Fruit fly (Drosophila melanogaster) whole organism, embryonic: ENCODE data around the gene Lst8.

Source experiments
- Atf3 ChIP-seq: fragments of 200-800 bp; sonication (Bioruptor generic); optimal IDR thresholded peaks from 3 replicates; lab custom pipeline; 2016; ENCODE audit warnings: missing biosample characterization, missing genetic modification characterization
- BtbVII ChIP-seq: fragments of 200-800 bp; sonication (Bioruptor generic); optimal IDR thresholded peaks from 3 replicates; lab custom pipeline; 2017; ENCODE audit warnings: missing biosample characterization, mild to moderate bottlenecking, missing genetic modification characterization
- CG12155 ChIP-seq: fragments of 200-800 bp; sonication (Bioruptor generic); optimal IDR thresholded peaks from 3 replicates; lab custom pipeline; 2016; ENCODE audit warnings: missing biosample characterization, missing genetic modification characterization
- CG1233 ChIP-seq: fragments of 200-800 bp; sonication (Bioruptor generic); optimal IDR thresholded peaks from 4 replicates; lab custom pipeline; 2018; ENCODE audit warnings: missing biosample characterization, mild to moderate bottlenecking, missing genetic modification characterization
- CG12769 ChIP-seq: fragments of 200-800 bp; sonication (Bioruptor generic); optimal IDR thresholded peaks from 2 replicates; lab custom pipeline; 2019; ENCODE audit warnings: missing biosample characterization, mild to moderate bottlenecking, missing genetic modification characterization, moderate library complexity
- CG14014 ChIP-seq: fragments of 200-800 bp; sonication (Bioruptor generic); IDR thresholded peaks from 2 replicates; pipeline ENCODE4 v1.3.6; 2022; ENCODE audit warnings: missing biosample characterization, missing genetic modification characterization
- CG1529 ChIP-seq: fragments of 200-800 bp; sonication (Bioruptor generic); optimal IDR thresholded peaks from 3 replicates; lab custom pipeline; 2018; ENCODE audit warnings: missing biosample characterization, missing genetic modification characterization
- CG17912 ChIP-seq: fragments of 200-800 bp; sonication (Bioruptor generic); optimal IDR thresholded peaks from 2 replicates; lab custom pipeline; 2018; ENCODE audit warnings: missing biosample characterization, mild to moderate bottlenecking, missing genetic modification characterization
- CG2678 ChIP-seq: fragments of 200-800 bp; sonication (Bioruptor generic); optimal IDR thresholded peaks from 3 replicates; lab custom pipeline; 2019; ENCODE audit warnings: missing biosample characterization, mild to moderate bottlenecking, missing genetic modification characterization, moderate library complexity
- CG4360 ChIP-seq: fragments of 200-800 bp; sonication (Bioruptor generic); IDR thresholded peaks from 2 replicates; pipeline ENCODE4 v1.3.6; 2022; ENCODE audit warnings: missing biosample characterization, missing genetic modification characterization
- CG5953 ChIP-seq: fragments of 200-800 bp; sonication (Bioruptor generic); IDR thresholded peaks from 2 replicates; pipeline ENCODE4 v1.3.6; 2022; ENCODE audit warnings: missing biosample characterization, missing genetic modification characterization
- CG6654 ChIP-seq: fragments of 200-800 bp; sonication (Bioruptor generic); optimal IDR thresholded peaks from 2 replicates; lab custom pipeline; 2017; ENCODE audit warnings: missing biosample characterization, mild to moderate bottlenecking, missing genetic modification characterization
- CG6689 ChIP-seq: fragments of 200-800 bp; sonication (Bioruptor generic); IDR thresholded peaks from 2 replicates; pipeline ENCODE4 v1.3.6; 2022; ENCODE audit warnings: missing biosample characterization, missing genetic modification characterization
- CG7786 ChIP-seq: fragments of 200-800 bp; sonication (Bioruptor generic); optimal IDR thresholded peaks from 2 replicates; lab custom pipeline; 2016; ENCODE audit warnings: missing biosample characterization, missing genetic modification characterization
- CG7928 ChIP-seq: fragments of 200-800 bp; sonication (Bioruptor generic); optimal IDR thresholded peaks from 2 replicates; lab custom pipeline; 2017; ENCODE audit warnings: missing biosample characterization, mild to moderate bottlenecking, missing genetic modification characterization
- CG8924 ChIP-seq: fragments of 200-800 bp; optimal IDR thresholded peaks from 3 replicates; lab custom pipeline; 2019; ENCODE audit warnings: missing biosample characterization, mild to moderate bottlenecking, missing genetic modification characterization, moderate library complexity
- CTCF ChIP-seq: fragments of 200-800 bp; sonication (Bioruptor generic); optimal IDR thresholded peaks from 2 replicates; lab custom pipeline; 2017; ENCODE audit warnings: missing biosample characterization, mild to moderate bottlenecking, missing genetic modification characterization, moderate library complexity
- Camta ChIP-seq: fragments of 200-800 bp; sonication (Bioruptor generic); optimal IDR thresholded peaks from 2 replicates; lab custom pipeline; 2016; ENCODE audit warnings: missing biosample characterization, missing genetic modification characterization
- Dad ChIP-seq: fragments of 200-800 bp; sonication (Bioruptor generic); optimal IDR thresholded peaks from 3 replicates; lab custom pipeline; 2016; ENCODE audit warnings: missing biosample characterization, missing genetic modification characterization
- Dll ChIP-seq: fragments of 200-800 bp; sonication (Bioruptor generic); IDR thresholded peaks from 4 replicates; pipeline ENCODE4 v1.3.6; 2022; ENCODE audit warnings: missing biosample characterization, missing genetic modification characterization; ENCODE audit not compliant: partially characterized antibody
- Dref ChIP-seq: fragments of 200-800 bp; sonication (Bioruptor generic); IDR thresholded peaks from 2 replicates; pipeline ENCODE4 v1.3.6; 2022; ENCODE audit warnings: missing biosample characterization, missing genetic modification characterization
- E2f2 ChIP-seq: fragments of 200-800 bp; sonication (Bioruptor generic); IDR thresholded peaks from 2 replicates; pipeline ENCODE4 v1.3.6; 2022; ENCODE audit warnings: missing biosample characterization, missing genetic modification characterization
- ERR ChIP-seq: fragments of 200-800 bp; sonication (Bioruptor generic); optimal IDR thresholded peaks from 2 replicates; lab custom pipeline; 2016; ENCODE audit warnings: missing biosample characterization, missing genetic modification characterization
- Ets65A ChIP-seq: fragments of 200-800 bp; sonication (Bioruptor generic); peaks from one replicate; lab custom pipeline; 2016; ENCODE audit warnings: missing biosample characterization, missing genetic modification characterization
- Fer3 ChIP-seq: fragments of 200-800 bp; sonication (Bioruptor generic); optimal IDR thresholded peaks from 2 replicates; lab custom pipeline; 2018; ENCODE audit warnings: missing biosample characterization, mild to moderate bottlenecking, missing genetic modification characterization, moderate library complexity
- H2.0 ChIP-seq: fragments of 200-800 bp; sonication (Bioruptor generic); IDR thresholded peaks from 2 replicates; pipeline ENCODE4 v1.3.6; 2022; ENCODE audit warnings: missing biosample characterization, missing genetic modification characterization
- Lhr ChIP-seq: fragments of 200-800 bp; sonication (Bioruptor generic); optimal IDR thresholded peaks from 3 replicates; lab custom pipeline; 2017; ENCODE audit warnings: mild to moderate bottlenecking, missing biosample characterization, missing genetic modification reagents, missing genetic modification characterization
- Lim3 ChIP-seq: fragments of 200-800 bp; sonication (Bioruptor generic); IDR thresholded peaks from 2 replicates; pipeline ENCODE4 v1.3.6; 2022; ENCODE audit warnings: missing biosample characterization, missing genetic modification characterization
- Nf-YC ChIP-seq: fragments of 200-800 bp; optimal IDR thresholded peaks from 3 replicates; lab custom pipeline; 2019; ENCODE audit warnings: missing biosample characterization, mild to moderate bottlenecking, missing genetic modification characterization, moderate library complexity
- Opbp ChIP-seq: fragments of 200-800 bp; sonication (Bioruptor generic); IDR thresholded peaks from 3 replicates; pipeline ENCODE4 v1.3.6; 2022; ENCODE audit warnings: missing biosample characterization, missing genetic modification characterization; ENCODE audit not compliant: partially characterized antibody
- Rfx ChIP-seq: fragments of 200-800 bp; sonication (Bioruptor generic); IDR thresholded peaks from 2 replicates; pipeline ENCODE4 v1.3.6; 2022; ENCODE audit warnings: missing biosample characterization, missing genetic modification characterization
- Sry-δ ChIP-seq: fragments of 200-800 bp; sonication (Bioruptor generic); optimal IDR thresholded peaks from 2 replicates; lab custom pipeline; 2016; ENCODE audit warnings: missing biosample characterization, missing genetic modification characterization
- Taf1 ChIP-seq: fragments of 200-800 bp; sonication (Bioruptor generic); IDR thresholded peaks from 2 replicates; pipeline ENCODE4 v1.3.6; 2022; ENCODE audit warnings: missing biosample characterization, missing genetic modification characterization
- Vsx1 ChIP-seq: fragments of 200-800 bp; sonication (Bioruptor generic); optimal IDR thresholded peaks from 2 replicates; lab custom pipeline; 2017; ENCODE audit warnings: missing biosample characterization, mild to moderate bottlenecking, missing genetic modification characterization, missing genetic modification reagents
- ap ChIP-seq: fragments of 200-800 bp; sonication (Bioruptor generic); IDR thresholded peaks from 2 replicates; pipeline ENCODE4 v1.3.6; 2022; ENCODE audit warnings: missing biosample characterization, missing genetic modification characterization
- bbx ChIP-seq: fragments of 200-800 bp; sonication (Bioruptor generic); IDR thresholded peaks from 2 replicates; pipeline ENCODE4 v1.3.6; 2022; ENCODE audit warnings: missing biosample characterization, missing genetic modification characterization; ENCODE audit not compliant: partially characterized antibody
- cas ChIP-seq: fragments of 200-800 bp; sonication (Bioruptor generic); IDR thresholded peaks from 2 replicates; pipeline ENCODE4 v1.3.6; 2022; ENCODE audit warnings: missing biosample characterization, missing genetic modification characterization
- cato ChIP-seq: fragments of 200-800 bp; sonication (Bioruptor generic); optimal IDR thresholded peaks from 2 replicates; lab custom pipeline; 2016; ENCODE audit warnings: missing biosample characterization, missing genetic modification characterization, borderline replicate concordance
- crp ChIP-seq, 2 experiments: fragments of 200-800 bp; sonication (Bioruptor generic); optimal IDR thresholded peaks; 2 replicates in 1 of 2; 3 replicates in 1 of 2; lab custom pipeline; 2017; ENCODE audit warnings: missing biosample characterization in 2 of 2, missing genetic modification characterization in 2 of 2, mild to moderate bottlenecking in 1 of 2, moderate library complexity in 1 of 2
- cwo ChIP-seq: fragments of 200-800 bp; sonication (Bioruptor generic); optimal IDR thresholded peaks from 3 replicates; lab custom pipeline; 2017; ENCODE audit warnings: missing biosample characterization, missing genetic modification characterization, mild to moderate bottlenecking, moderate library complexity, missing genetic modification reagents
- fd3F ChIP-seq: fragments of 200-800 bp; sonication (Bioruptor generic); optimal IDR thresholded peaks from 2 replicates; lab custom pipeline; 2018; ENCODE audit warnings: missing biosample characterization, mild to moderate bottlenecking, missing genetic modification characterization, moderate library complexity
- gfzf ChIP-seq: fragments of 200-800 bp; sonication (Bioruptor generic); optimal IDR thresholded peaks from 2 replicates; lab custom pipeline; 2016; ENCODE audit warnings: missing biosample characterization, mild to moderate bottlenecking, missing genetic modification characterization, moderate library complexity
- jigr1 ChIP-seq: fragments of 200-800 bp; sonication (Bioruptor generic); IDR thresholded peaks from 3 replicates; pipeline ENCODE4 v1.3.6; 2022; ENCODE audit warnings: missing biosample characterization, missing genetic modification characterization
- kah ChIP-seq: fragments of 200-800 bp; sonication (Bioruptor generic); optimal IDR thresholded peaks from 2 replicates; lab custom pipeline; 2018; ENCODE audit warnings: missing biosample characterization, mild to moderate bottlenecking, missing genetic modification characterization
- ken ChIP-seq: fragments of 200-800 bp; sonication (Bioruptor generic); IDR thresholded peaks from 3 replicates; pipeline ENCODE4 v1.3.6; 2022; ENCODE audit warnings: missing biosample characterization, missing genetic modification characterization
- maf-S ChIP-seq: fragments of 200-800 bp; sonication (Bioruptor generic); optimal IDR thresholded peaks from 2 replicates; lab custom pipeline; 2016; ENCODE audit warnings: missing biosample characterization, missing genetic modification characterization
- pb ChIP-seq: fragments of 200-800 bp; sonication (Bioruptor generic); optimal IDR thresholded peaks from 3 replicates; lab custom pipeline; 2016; ENCODE audit warnings: missing biosample characterization, missing genetic modification characterization
- peb ChIP-seq: fragments of 200-800 bp; sonication (Bioruptor generic); IDR thresholded peaks from 2 replicates; pipeline ENCODE4 v1.3.6; 2022; ENCODE audit warnings: missing biosample characterization, missing genetic modification characterization
- pho ChIP-seq: fragments of 200-800 bp; sonication (Bioruptor generic); optimal IDR thresholded peaks from 2 replicates; lab custom pipeline; 2016; ENCODE audit warnings: missing biosample characterization, missing genetic modification characterization
- rib ChIP-seq: fragments of 200-800 bp; sonication (Bioruptor generic); IDR thresholded peaks from 2 replicates; pipeline ENCODE4 v1.3.6; 2022; ENCODE audit warnings: missing biosample characterization, missing genetic modification characterization
- tll ChIP-seq, 2 experiments: fragments of 200-800 bp in 1 of 2; fragments of >200 bp in 1 of 2; sonication (Bioruptor generic) in 1 of 2; optimal IDR thresholded peaks; 2 replicates each; lab custom pipeline; 2017 to 2019; ENCODE audit warnings: missing biosample characterization in 2 of 2, missing genetic modification characterization in 2 of 2, mild to moderate bottlenecking in 1 of 2, moderate library complexity in 1 of 2

Gene Lst8

DNA sequence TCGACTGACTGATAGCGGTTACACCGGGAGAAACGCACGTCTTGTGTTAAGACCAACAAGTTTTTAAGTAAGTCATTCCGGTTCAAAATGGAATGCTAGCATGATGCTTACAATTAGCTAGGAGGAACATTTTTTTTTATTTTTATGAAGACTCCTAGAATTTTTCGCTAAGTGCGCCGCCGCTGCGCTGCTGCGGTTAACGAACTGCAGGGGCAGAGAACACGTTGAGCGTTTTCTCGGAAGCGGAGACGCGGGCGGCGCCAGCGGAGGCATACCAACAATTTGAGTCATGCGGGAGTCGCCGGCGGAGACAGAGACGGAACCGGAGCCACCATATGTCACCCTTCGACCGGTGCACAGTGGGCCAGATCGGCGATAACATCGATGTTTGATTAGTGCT is 40.3 kb upstream of the Lst8 start (continued):
- TF ChIP-seq CG5953 (GFP tag; lab: Robert Waterston, UW) = peak; percentile 94
- peak; percentile 97 for TF ChIP-seq maf-S (GFP tag; lab: Kevin White, UChicago)
- peak; percentile 93 for TF ChIP-seq CG12769 (tag; lab: Kevin White, UChicago)
- TF ChIP-seq CG12155 = peak; percentile 93
- TF ChIP-seq gfzf = peak; percentile 21
- peak; percentile 96 for TF ChIP-seq H2.0
- TF ChIP-seq kah (GFP tag; lab: Kevin White, UChicago) = peak; percentile 94
- TF ChIP-seq Dref (GFP tag; lab: Robert Waterston, UW) = peak; percentile 35
- TF ChIP-seq ap = peak; percentile 95
- TF ChIP-seq Fer3 (tag; lab: Kevin White, UChicago) = peak; percentile 93
- peak; percentile 92 for TF ChIP-seq cato (GFP tag; lab: Kevin White, UChicago)
- peak; percentile 97 for TF ChIP-seq CG7786 (GFP tag; lab: Kevin White, UChicago)
- TF ChIP-seq CTCF = peak; percentile 70
- peak; percentile 91 for TF ChIP-seq rib (GFP tag; lab: Robert Waterston, UW)
- peak; percentile 96 for TF ChIP-seq CG1529 (GFP tag; lab: Kevin White, UChicago)
- TF ChIP-seq cas = peak; percentile 73; the same call in 1 of the 2 replicates
- TF ChIP-seq CG7928 (GFP tag; lab: Kevin White, UChicago) = peak; percentile 70
- TF ChIP-seq CG8924 (tag; lab: Kevin White, UChicago) = peak; percentile 96
- peak in 1 of 2 experiments; percentile 56 for TF ChIP-seq tll (GFP tag; optimal IDR thresholded peaks at IDR 0.05; lab: Kevin White, UChicago)
- TF ChIP-seq Atf3 (GFP tag; lab: Kevin White, UChicago) = peak; percentile 98
- no peak for TF ChIP-seq Opbp (GFP tag; lab: Robert Waterston, UW)
- TF ChIP-seq Sry-δ = peak; percentile 75
- TF ChIP-seq crp (GFP tag; optimal IDR thresholded peaks at IDR 0.05; lab: Kevin White, UChicago) = peak in 1 of 2 experiments; percentile 63
- peak; percentile 93 for TF ChIP-seq cwo (GFP tag; lab: Kevin White, UChicago)
- TF ChIP-seq Lim3 = peak; percentile 86
- TF ChIP-seq CG1233 (GFP tag; lab: Kevin White, UChicago) = peak; percentile 95
- peak; percentile 94 for TF ChIP-seq pho
- TF ChIP-seq jigr1 (GFP tag; lab: Robert Waterston, UW) = peak; percentile 92
- TF ChIP-seq Taf1 (GFP tag; lab: Robert Waterston, UW) = peak; percentile 79
- TF ChIP-seq CG4360 (GFP tag; lab: Robert Waterston, UW) = peak; percentile 84
- peak; percentile 96 for TF ChIP-seq peb (GFP tag; lab: Robert Waterston, UW)
- TF ChIP-seq CG14014 (GFP tag; lab: Robert Waterston, UW) = peak; percentile 97
- peak; percentile 99 for TF ChIP-seq Ets65A (GFP tag; lab: Kevin White, UChicago)
- TF ChIP-seq Vsx1 (GFP tag; lab: Kevin White, UChicago) = peak; percentile 91
- TF ChIP-seq ERR (GFP tag; lab: Kevin White, UChicago) = peak; percentile 96
- TF ChIP-seq bbx (GFP tag; lab: Robert Waterston, UW) = no peak
- peak; percentile 84 for TF ChIP-seq Lhr
- peak; percentile 98 for TF ChIP-seq pb
- TF ChIP-seq BtbVII (GFP tag; lab: Kevin White, UChicago) = peak; percentile 96
- peak; percentile 97 for TF ChIP-seq Camta (GFP tag; lab: Kevin White, UChicago)
- peak; percentile 97 for TF ChIP-seq Rfx (GFP tag; lab: Robert Waterston, UW)
- TF ChIP-seq E2f2 (GFP tag; lab: Robert Waterston, UW) = peak; percentile 82
- no peak for TF ChIP-seq Dll
- peak; percentile 97 for TF ChIP-seq Dad (GFP tag; lab: Kevin White, UChicago)
- TF ChIP-seq Nf-YC = peak; percentile 83
- TF ChIP-seq fd3F = peak; percentile 90
- peak; percentile 85 for TF ChIP-seq CG6654 (GFP tag; lab: Kevin White, UChicago)
- peak; percentile 99 for TF ChIP-seq ken
- peak; percentile 95 for TF ChIP-seq CG6689 (GFP tag; lab: Robert Waterston, UW)
- TF ChIP-seq CG2678 (tag; lab: Kevin White, UChicago) = peak; percentile 97
- TF ChIP-seq CG17912 (GFP tag; lab: Kevin White, UChicago) = peak; percentile 93
